Worm (Caenorhabditis elegans) whole organism, L2 larva: ENCODE measurements around the gene ggtb-1.

ENCODE experiments used
- ama-1 ChIP-seq: fragments of 150-350 bp; optimal IDR thresholded peaks from 2 replicates; lab custom pipeline; 2018; ENCODE audit warnings: inconsistent platforms
- lsy-2 ChIP-seq, 2 experiments: fragments of 150-350 bp in 1 of 2; sonication (generic microtip) in 1 of 2; optimal IDR thresholded peaks; 2 replicates each; lab custom pipeline; 2014 to 2017; ENCODE audit warnings: missing biosample characterization in 2 of 2, missing genetic modification characterization in 2 of 2
- mab-5 ChIP-seq: fragments of 150-350 bp; optimal IDR thresholded peaks from 2 replicates; lab custom pipeline; 2014; ENCODE audit warnings: missing biosample characterization, missing genetic modification characterization
- mdl-1 ChIP-seq, 2 experiments: fragments of 150-350 bp in 1 of 2; sonication (generic microtip) in 1 of 2; optimal IDR thresholded peaks; 2 replicates each; lab custom pipeline; 2017; ENCODE audit warnings: missing biosample characterization in 2 of 2, missing genetic modification characterization in 2 of 2
- peb-1 ChIP-seq: fragments of 150-350 bp; optimal IDR thresholded peaks from 2 replicates; lab custom pipeline; 2014; ENCODE audit warnings: missing biosample characterization, missing genetic modification characterization
- unc-55 ChIP-seq: fragments of 150-350 bp; sonication (generic microtip); optimal IDR thresholded peaks from 3 replicates; lab custom pipeline; 2014; ENCODE audit warnings: missing biosample characterization, missing genetic modification reagents, missing genetic modification characterization
- unc-62 ChIP-seq: fragments of 150-350 bp; optimal IDR thresholded peaks from 2 replicates; lab custom pipeline; 2014; ENCODE audit warnings: missing biosample characterization, missing genetic modification reagents, missing genetic modification characterization

ce11 chrIII:7103940-7104440 lies 29.6 kb upstream of the ggtb-1 start, which contains the start of gene cpg-2:
- TF ChIP-seq lsy-2 (tag; optimal IDR thresholded peaks at IDR 0.05; lab: Kevin White, UChicago) (no peak), mab-5 (tag; lab: Kevin White, UChicago) (no peak), ama-1 (lab: Kevin White, UChicago) (no peak), unc-55 (GFP tag; lab: Kevin White, UChicago) (no peak), peb-1 (tag; lab: Kevin White, UChicago) (no peak), unc-62 (GFP tag; lab: Kevin White, UChicago) (no peak), mdl-1 (tag; optimal IDR thresholded peaks at IDR 0.05; lab: Kevin White, UChicago) (no peak)
